Worm (Caenorhabditis elegans) whole organism, late embryonic: ENCODE data around the gene B0496.11.

Source experiments
- dve-1 ChIP-seq: sonication (generic microtip); optimal IDR thresholded peaks from 2 replicates; lab custom pipeline; 2017; ENCODE audit warnings: antibody characterized with exemption, mild to moderate bottlenecking, missing genetic modification characterization, missing compliant biosample characterization
- pqm-1 ChIP-seq: sonication (generic microtip); optimal IDR thresholded peaks from 2 replicates; lab custom pipeline; 2016; ENCODE audit warnings: missing genetic modification characterization, missing compliant biosample characterization
- ref-2 ChIP-seq: sonication (generic microtip); optimal IDR thresholded peaks from 2 replicates; lab custom pipeline; 2016; ENCODE audit warnings: missing genetic modification characterization, missing compliant biosample characterization

DNA sequence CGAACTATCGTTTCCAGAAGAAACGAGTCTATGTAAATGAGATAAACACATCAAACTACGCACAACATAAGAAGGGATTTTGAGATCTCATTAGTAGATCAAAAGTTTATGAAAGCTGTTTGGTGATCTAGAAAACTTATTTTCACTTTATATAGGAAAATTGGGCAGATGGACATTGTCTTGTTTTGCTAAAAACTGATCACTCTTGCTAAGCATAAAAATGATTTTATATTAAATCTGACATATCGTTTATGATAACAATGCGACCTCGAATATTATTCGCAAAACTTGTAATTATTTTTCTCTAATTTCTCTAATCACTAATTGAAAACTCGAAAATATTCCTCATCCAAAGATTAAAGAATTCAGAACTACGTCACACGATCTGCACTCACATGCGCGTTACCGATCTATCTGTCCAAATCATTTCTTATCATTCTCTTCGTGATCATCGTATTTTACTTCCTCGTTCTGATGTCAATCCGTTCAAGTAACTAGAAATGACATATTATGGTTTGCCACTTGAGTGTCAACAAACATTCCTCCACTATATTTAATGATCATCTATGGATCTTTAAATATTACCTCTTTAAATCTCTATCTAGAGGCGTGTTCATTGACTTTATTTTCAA lies 36.1 kb upstream of the B0496.11 start, which contains the start of gene F55G1.7:
- TF ChIP-seq dve-1 (no peak), pqm-1 (tag; lab: Kevin White, UChicago) (no peak), ref-2 (tag; lab: Kevin White, UChicago) (no peak)
